Fruit fly (Drosophila melanogaster) whole organism, embryonic: Measurements from ENCODE around the gene schlank.

Experiments used
- CG1024 ChIP-seq: fragments of 200-800 bp; sonication (Bioruptor generic); IDR thresholded peaks from 2 replicates; pipeline ENCODE4 v1.3.6; 2022; ENCODE audit warnings: missing biosample characterization, missing genetic modification characterization
- CG10321 ChIP-seq: fragments of 200-800 bp; sonication (Bioruptor generic); IDR thresholded peaks from 2 replicates; pipeline ENCODE4 v1.3.6; 2022; ENCODE audit warnings: missing biosample characterization, missing genetic modification characterization
- CG10979 ChIP-seq: fragments of 200-800 bp; sonication (Bioruptor generic); optimal IDR thresholded peaks from 2 replicates; lab custom pipeline; 2018; ENCODE audit warnings: missing biosample characterization, mild to moderate bottlenecking, missing genetic modification characterization, moderate library complexity
- CG11723 ChIP-seq: fragments of 200-800 bp; sonication (Bioruptor generic); optimal IDR thresholded peaks from 2 replicates; lab custom pipeline; 2017; ENCODE audit warnings: missing biosample characterization, mild to moderate bottlenecking, missing genetic modification characterization
- CG31441 ChIP-seq: fragments of 200-800 bp; sonication (Bioruptor generic); IDR thresholded peaks from 2 replicates; pipeline ENCODE4 v1.3.6; 2022; ENCODE audit warnings: missing biosample characterization, missing genetic modification characterization
- CG34422 ChIP-seq: fragments of 200-800 bp; sonication (Bioruptor generic); IDR thresholded peaks from 3 replicates; pipeline ENCODE4 v1.3.6; 2022; ENCODE audit warnings: missing biosample characterization, missing genetic modification characterization
- CG9876 ChIP-seq: fragments of 200-800 bp; sonication (Bioruptor generic); optimal IDR thresholded peaks from 2 replicates; lab custom pipeline; 2016; ENCODE audit warnings: missing biosample characterization, missing genetic modification characterization
- Hand ChIP-seq: fragments of 200-800 bp; sonication (Bioruptor generic); optimal IDR thresholded peaks from 2 replicates; lab custom pipeline; 2017; ENCODE audit warnings: mild to moderate bottlenecking, missing biosample characterization, missing genetic modification reagents, missing genetic modification characterization
- PHDP ChIP-seq: fragments of 200-800 bp; sonication (Bioruptor generic); optimal IDR thresholded peaks from 3 replicates; lab custom pipeline; 2018; ENCODE audit warnings: missing biosample characterization, mild to moderate bottlenecking, missing genetic modification characterization, moderate library complexity
- fd102C ChIP-seq: fragments of 200-800 bp; sonication (Bioruptor generic); optimal IDR thresholded peaks from 2 replicates; lab custom pipeline; 2018; ENCODE audit warnings: missing biosample characterization, mild to moderate bottlenecking, missing genetic modification characterization, moderate library complexity

DNA sequence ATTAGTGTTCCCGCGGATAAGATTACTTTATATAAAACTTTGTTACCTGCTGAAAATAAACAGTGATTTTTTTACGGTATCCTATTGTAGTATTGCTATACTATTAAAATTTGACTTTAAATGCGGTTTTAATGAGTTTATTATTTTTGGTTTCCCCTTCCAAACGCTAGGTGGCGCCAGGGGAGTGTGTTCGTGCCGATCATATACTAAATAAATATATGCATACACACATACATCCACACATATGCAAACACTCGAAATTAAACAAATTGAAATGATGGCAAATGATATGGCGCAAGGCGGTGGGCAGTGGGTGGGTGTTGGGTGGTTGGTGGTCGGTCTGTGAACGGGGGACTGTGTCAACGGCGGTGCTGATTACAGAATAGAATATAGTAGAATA is 13.3 kb downstream of the schlank start:
- TF ChIP-seq CG34422 (no peak), Hand (GFP tag; lab: Kevin White, UChicago) (no peak), CG10321 (GFP tag; lab: Robert Waterston, UW) (no peak), CG10979 (peak; percentile 79), fd102C (GFP tag; lab: Kevin White, UChicago) (no peak), CG31441 (no peak), PHDP (tag; lab: Kevin White, UChicago) (no peak), CG11723 (no peak), CG9876 (GFP tag; lab: Kevin White, UChicago) (no peak), CG1024 (GFP tag; lab: Robert Waterston, UW) (0 out of 2 replicates have a peak, but pooled peaks have one; percentile 11)
